Fruit fly (Drosophila melanogaster): ENCODE data around the gene CG4022.

CG4022 gene

DNA sequence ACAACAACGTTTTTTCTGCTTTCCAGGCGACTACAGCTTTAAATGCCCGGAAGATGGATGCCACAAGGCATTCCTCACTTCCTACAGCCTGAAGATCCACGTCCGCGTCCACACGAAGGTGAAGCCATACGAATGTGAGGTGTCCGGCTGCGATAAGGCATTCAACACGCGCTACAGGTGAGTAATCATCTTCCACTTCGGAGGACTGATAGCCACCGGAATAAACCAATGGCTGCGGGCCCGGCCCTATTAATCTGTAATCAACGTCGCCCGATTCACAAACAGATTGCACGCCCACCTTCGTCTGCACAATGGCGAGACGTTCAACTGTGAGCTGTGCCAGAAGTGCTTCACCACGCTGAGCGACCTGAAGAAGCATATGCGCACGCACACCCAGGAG is 25.2 kb upstream of the CG4022 start:
- TF ChIP-seq CG10366 (GFP tag; IDR thresholded peaks at IDR 0.05) (no peak), gem (tag; optimal IDR thresholded peaks at IDR 0.05) (no peak), Lpt (GFP tag; optimal IDR thresholded peaks at IDR 0.05) (no peak), Rfx (GFP tag; IDR thresholded peaks at IDR 0.05) (no peak), caup (GFP tag; optimal IDR thresholded peaks at IDR 0.05; ENCODE audit: severe bottlenecking) (no peak), Dfd (GFP tag; optimal IDR thresholded peaks at IDR 0.05) (no peak), GATAe (GFP tag; conservative IDR thresholded peaks at IDR 0.05) (peak; percentile 37; the same call in 1 of the 2 replicates), Sox100B (GFP tag; optimal IDR thresholded peaks at IDR 0.05) (no peak), gfzf (GFP tag; optimal IDR thresholded peaks at IDR 0.05) (no peak), CG11696 (GFP tag; IDR thresholded peaks at IDR 0.05) (no peak), Deaf1 (tag; optimal IDR thresholded peaks at IDR 0.05) (peak; percentile 85), Hmr (GFP tag; optimal IDR thresholded peaks at IDR 0.05) (no peak), ham (GFP tag; IDR thresholded peaks at IDR 0.05) (no peak), pita (GFP tag; optimal IDR thresholded peaks at IDR 0.05) (no peak), tgo (GFP tag; IDR thresholded peaks at IDR 0.05) (no peak), CrebB (tag; optimal IDR thresholded peaks at IDR 0.05) (no peak), CG12659 (GFP tag; optimal IDR thresholded peaks at IDR 0.05) (no peak), CG10979 (tag; optimal IDR thresholded peaks at IDR 0.05) (no peak), Mad (GFP tag; optimal IDR thresholded peaks at IDR 0.05) (no peak), dysf (GFP tag; IDR thresholded peaks at IDR 0.05) (no peak), twi (tag; optimal IDR thresholded peaks at IDR 0.05) (no peak), Drgx (GFP tag; IDR thresholded peaks at IDR 0.05) (no peak), Ssrp (tag; optimal IDR thresholded peaks at IDR 0.05) (no peak), Dad (GFP tag; optimal IDR thresholded peaks at IDR 0.05) (no peak), CG13123 (GFP tag; optimal IDR thresholded peaks at IDR 0.05) (no peak), CG4404 (GFP tag; IDR thresholded peaks at IDR 0.05) (no peak), CG34422 (GFP tag; IDR thresholded peaks at IDR 0.05) (no peak), Doc3 (GFP tag; IDR thresholded peaks at IDR 0.05; ENCODE audit: partially characterized antibody) (no peak), ind (GFP tag; optimal IDR thresholded peaks at IDR 0.05) (no peak), fu2 (GFP tag; optimal IDR thresholded peaks at IDR 0.05) (no peak), gcm (GFP tag; optimal IDR thresholded peaks at IDR 0.05) (no peak), Hsf (GFP tag; optimal IDR thresholded peaks at IDR 0.05) (no peak), zen (tag; optimal IDR thresholded peaks at IDR 0.05) (no peak), trem (tag; optimal IDR thresholded peaks at IDR 0.05) (no peak), HmgD (GFP tag; optimal IDR thresholded peaks at IDR 0.05) (no peak), H15 (GFP tag; IDR thresholded peaks at IDR 0.05) (no peak), Meics (GFP tag; optimal IDR thresholded peaks at IDR 0.05) (no peak), CG30431 (GFP tag; optimal IDR thresholded peaks at IDR 0.05) (no peak), CG30020 (tag; optimal IDR thresholded peaks at IDR 0.05) (no peak), CG14014 (GFP tag; IDR thresholded peaks at IDR 0.05) (no peak), Hr3 (GFP tag; optimal IDR thresholded peaks at IDR 0.05) (no peak), CG1024 (GFP tag; IDR thresholded peaks at IDR 0.05) (no peak), CG10959 (GFP tag; IDR thresholded peaks at IDR 0.05) (no peak), CG7786 (GFP tag; optimal IDR thresholded peaks at IDR 0.05) (no peak), CG4617 (GFP tag; optimal IDR thresholded peaks at IDR 0.05; ENCODE audit: borderline replicate concordance) (no peak), MBD-R2 (GFP tag; IDR thresholded peaks at IDR 0.05) (no peak), CHES-1-like (GFP tag; optimal IDR thresholded peaks at IDR 0.05) (no peak), Sry-δ (GFP tag; optimal IDR thresholded peaks at IDR 0.05) (no peak), vfl (GFP tag; optimal IDR thresholded peaks at IDR 0.05) (no peak), BtbVII (GFP tag; optimal IDR thresholded peaks at IDR 0.05) (no peak), CG10267 (tag; optimal IDR thresholded peaks at IDR 0.05) (no peak), ken (GFP tag; IDR thresholded peaks at IDR 0.05) (no peak), CG17829 (tag; optimal IDR thresholded peaks at IDR 0.05) (no peak)

All from whole organism, embryonic.